Fruit fly (Drosophila melanogaster): ENCODE measurements around the gene CG3815.
A peak's percentile ranks its signal among the peaks of the same experiment; 100 is the strongest.

The CG3815 gene

DNA sequence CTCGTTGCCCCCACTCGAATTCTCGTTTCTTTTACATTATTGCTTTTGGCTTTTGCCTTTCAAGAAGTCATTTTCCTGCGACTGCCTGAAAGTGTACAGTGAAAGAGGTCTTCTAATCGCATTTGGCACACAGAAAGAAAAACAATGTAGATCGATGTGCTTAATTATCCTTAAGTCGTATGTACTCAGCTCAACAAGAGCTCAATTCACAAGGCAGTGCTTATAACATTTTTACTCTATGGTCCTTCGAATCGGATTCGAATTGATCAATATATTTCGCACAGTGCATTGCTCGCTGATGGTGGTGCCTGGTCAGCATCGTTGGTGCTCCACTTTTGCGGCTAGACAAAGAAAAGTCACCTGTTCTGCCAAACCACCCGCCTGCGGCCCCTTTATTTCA lies 15.2 kb downstream of the CG3815 start:
- peak; percentile 35; the same call in 2 of the 3 replicates for TF ChIP-seq CG4496 (GFP tag; IDR thresholded peaks at IDR 0.05)
- peak; percentile 14 for TF ChIP-seq CG14655 (GFP tag; optimal IDR thresholded peaks at IDR 0.05)
- TF ChIP-seq CG34367 (tag; optimal IDR thresholded peaks at IDR 0.05): no peak
- no peak for TF ChIP-seq CG12605 (GFP tag; IDR thresholded peaks at IDR 0.05)
- no peak for TF ChIP-seq rn (GFP tag; IDR thresholded peaks at IDR 0.05)
- no peak for TF ChIP-seq gl (tag; optimal IDR thresholded peaks at IDR 0.05)
- peak; percentile 54; the same call in 1 of the 3 replicates for TF ChIP-seq fd96Ca (GFP tag; IDR thresholded peaks at IDR 0.05)
- TF ChIP-seq CG8301 (tag; optimal IDR thresholded peaks at IDR 0.05): peak; percentile 27
- TF ChIP-seq Pif1A (GFP tag; optimal IDR thresholded peaks at IDR 0.05): no peak

DNA sequence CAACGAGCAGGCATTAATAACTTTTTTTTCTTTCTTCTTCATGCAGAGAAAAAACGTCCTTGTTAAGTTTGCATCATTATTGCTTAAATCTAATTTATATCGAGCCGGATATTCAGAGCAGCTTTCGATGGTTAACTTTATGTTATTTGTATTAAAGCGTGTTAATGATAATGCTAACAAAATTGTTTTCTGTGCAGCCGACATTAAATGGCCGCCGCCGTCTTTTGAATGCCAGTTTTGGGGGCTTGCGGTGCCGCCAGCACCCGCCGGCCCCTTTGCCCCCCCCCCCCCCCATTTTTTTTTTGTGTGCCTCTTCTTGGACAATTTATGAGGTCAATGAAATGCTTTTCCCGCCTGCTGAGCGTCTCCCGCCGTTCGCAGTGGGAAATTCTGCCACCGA lies 16.3 kb downstream of the CG3815 start:
- TF ChIP-seq CG32121 (GFP tag; IDR thresholded peaks at IDR 0.05) (no peak), CG4496 (GFP tag; IDR thresholded peaks at IDR 0.05) (peak; percentile 24; the same call in 1 of the 3 replicates)

- TF ChIP-seq rn (GFP tag; IDR thresholded peaks at IDR 0.05) (no peak), Pif1A (GFP tag; optimal IDR thresholded peaks at IDR 0.05) (no peak), fd96Ca (GFP tag; IDR thresholded peaks at IDR 0.05) (no peak), CG8301 (tag; optimal IDR thresholded peaks at IDR 0.05) (no peak), CG15710 (tag; optimal IDR thresholded peaks at IDR 0.05) (no peak), EcR (GFP tag; optimal IDR thresholded peaks at IDR 0.05) (no peak), CG14655 (GFP tag; optimal IDR thresholded peaks at IDR 0.05) (no peak), CG9948 (tag; optimal IDR thresholded peaks at IDR 0.05) (no peak), CG32121 (GFP tag; IDR thresholded peaks at IDR 0.05) (no peak), Snoo (tag; optimal IDR thresholded peaks at IDR 0.05) (no peak), CG12605 (GFP tag; IDR thresholded peaks at IDR 0.05) (no peak)
Measured at dm6 chrX:6315583-6315982, 20.4 kb downstream of the CG3815 start.

dm6 chrX:6316858-6317474 lies 21.8 kb downstream of the CG3815 start:
- no peak for TF ChIP-seq rn (GFP tag; IDR thresholded peaks at IDR 0.05)
- peak; percentile 35; the same call in 1 of the 2 replicates for TF ChIP-seq CG32121 (GFP tag; IDR thresholded peaks at IDR 0.05)
- peak; percentile 62 for TF ChIP-seq CG8159 (tag; optimal IDR thresholded peaks at IDR 0.05)
- peak; percentile 62 for TF ChIP-seq Ets98B (GFP tag; IDR thresholded peaks at IDR 0.05)
- TF ChIP-seq CG4496 (GFP tag; IDR thresholded peaks at IDR 0.05): peak; percentile 66
- TF ChIP-seq CG13204 (GFP tag; optimal IDR thresholded peaks at IDR 0.05): no peak
- peak; percentile 35 for TF ChIP-seq CG8301 (tag; optimal IDR thresholded peaks at IDR 0.05)
- TF ChIP-seq CG15710 (tag; optimal IDR thresholded peaks at IDR 0.05): peak; percentile 57
- peak; percentile 9 for TF ChIP-seq gl (tag; optimal IDR thresholded peaks at IDR 0.05)
- peak; percentile 12 for TF ChIP-seq Pif1A (GFP tag; optimal IDR thresholded peaks at IDR 0.05)
- no peak for TF ChIP-seq CG17806 (tag; optimal IDR thresholded peaks at IDR 0.05)
- peak; percentile 41 for TF ChIP-seq CG34367 (tag; optimal IDR thresholded peaks at IDR 0.05)
- peak; percentile 56; the same call in 1 of the 3 replicates for TF ChIP-seq fd96Ca (GFP tag; IDR thresholded peaks at IDR 0.05)
- peak; percentile 36 for TF ChIP-seq CG9948 (tag; optimal IDR thresholded peaks at IDR 0.05)
- TF ChIP-seq D1 (tag; optimal IDR thresholded peaks at IDR 0.05): no peak
- peak; percentile 9 for TF ChIP-seq Pif1B (GFP tag; optimal IDR thresholded peaks at IDR 0.05)
- no peak for TF ChIP-seq EcR (GFP tag; optimal IDR thresholded peaks at IDR 0.05)
- TF ChIP-seq Snoo (tag; optimal IDR thresholded peaks at IDR 0.05): no peak
- TF ChIP-seq CG14655 (GFP tag; optimal IDR thresholded peaks at IDR 0.05): peak; percentile 37
- TF ChIP-seq CG12605 (GFP tag; IDR thresholded peaks at IDR 0.05): peak; percentile 57
- no peak for TF ChIP-seq CG10348 (GFP tag; IDR thresholded peaks at IDR 0.05)

- TF ChIP-seq CG8159 (tag; optimal IDR thresholded peaks at IDR 0.05): peak; percentile 95
- peak; percentile 77 for TF ChIP-seq CG4496 (GFP tag; IDR thresholded peaks at IDR 0.05)
- peak; percentile 98 for TF ChIP-seq CG14655 (GFP tag; optimal IDR thresholded peaks at IDR 0.05)
- peak; percentile 77 for TF ChIP-seq gl (tag; optimal IDR thresholded peaks at IDR 0.05)
- TF ChIP-seq D1 (tag; optimal IDR thresholded peaks at IDR 0.05): peak; percentile 91
- peak; percentile 95 for TF ChIP-seq CG8301 (tag; optimal IDR thresholded peaks at IDR 0.05)
- TF ChIP-seq EcR (GFP tag; optimal IDR thresholded peaks at IDR 0.05): peak; percentile 83
- peak; percentile 80 for TF ChIP-seq CG12605 (GFP tag; IDR thresholded peaks at IDR 0.05)
- TF ChIP-seq Pif1B (GFP tag; optimal IDR thresholded peaks at IDR 0.05): peak; percentile 92
- peak; percentile 47; the same call in 1 of the 2 replicates for TF ChIP-seq CG10348 (GFP tag; IDR thresholded peaks at IDR 0.05)
- TF ChIP-seq CG17806 (tag; optimal IDR thresholded peaks at IDR 0.05): peak; percentile 88
- peak; percentile 93 for TF ChIP-seq CG9948 (tag; optimal IDR thresholded peaks at IDR 0.05)
- peak; percentile 89 for TF ChIP-seq CG34367 (tag; optimal IDR thresholded peaks at IDR 0.05)
- peak; percentile 93 for TF ChIP-seq CG15710 (tag; optimal IDR thresholded peaks at IDR 0.05)
- TF ChIP-seq fd96Ca (GFP tag; IDR thresholded peaks at IDR 0.05): peak; percentile 58
- TF ChIP-seq CG13204 (GFP tag; optimal IDR thresholded peaks at IDR 0.05): peak; percentile 80
- TF ChIP-seq Pif1A (GFP tag; optimal IDR thresholded peaks at IDR 0.05): peak; percentile 92
- TF ChIP-seq rn (GFP tag; IDR thresholded peaks at IDR 0.05): 0 out of 2 replicates have a peak, but pooled peaks have one; percentile 28
- peak; percentile 74 for TF ChIP-seq Ets98B (GFP tag; IDR thresholded peaks at IDR 0.05)
- peak; percentile 92 for TF ChIP-seq Snoo (tag; optimal IDR thresholded peaks at IDR 0.05)
- peak; percentile 89 for TF ChIP-seq CG32121 (GFP tag; IDR thresholded peaks at IDR 0.05)
Measured at dm6 chrX:6330369-6330949, 35.3 kb downstream of the CG3815 start, which contains the start of gene CG42240. Gene CG42240 (plus strand): TSS chrX:6330842.
